Fruit fly (Drosophila melanogaster): ENCODE data around the gene cic.

- TF ChIP-seq CG17806 (tag; optimal IDR thresholded peaks at IDR 0.05): no peak
- no peak for TF ChIP-seq CG14655 (GFP tag; optimal IDR thresholded peaks at IDR 0.05)
- TF ChIP-seq CG4496 (GFP tag; IDR thresholded peaks at IDR 0.05): no peak
Measured at dm6 chr3R:20304877-20305276, 52.3 kb downstream of the cic start, which contains the start of gene CG4367.
